Worm (Caenorhabditis elegans): ENCODE measurements around the gene C06E4.1.
"Not testable (repeated sequence)": the region's sequence is repeated elsewhere in the genome, so short reads cannot be mapped to it uniquely, and the experiment has no call there.

The C06E4.1 gene

DNA sequence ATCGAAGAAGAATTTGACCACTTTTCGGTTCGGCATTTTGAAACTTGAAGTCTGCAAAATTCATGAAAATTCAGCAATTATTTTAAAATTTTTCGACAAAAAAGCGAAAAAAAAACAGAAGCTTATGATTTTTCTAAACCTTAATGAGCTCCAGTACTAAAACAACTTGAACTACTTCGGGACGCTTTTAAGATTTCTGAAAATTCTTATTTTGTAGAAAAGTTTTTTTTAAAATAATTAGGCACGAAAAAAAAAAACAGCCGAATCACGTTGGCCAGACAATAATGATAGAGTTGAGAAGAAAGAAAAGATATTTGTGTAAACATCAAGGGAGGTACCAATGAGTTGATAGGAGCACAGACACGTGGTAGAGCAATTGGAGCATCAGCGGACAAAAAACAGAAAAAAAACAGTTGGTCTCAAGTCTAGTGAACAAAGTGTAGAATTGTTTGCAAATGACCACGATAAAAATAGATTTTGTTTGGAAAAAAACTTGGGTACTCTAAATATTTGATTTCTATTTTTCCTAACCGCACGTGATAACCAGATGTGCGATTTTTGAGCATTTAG, 40.8 kb upstream of the C06E4.1 start, which contains the start of gene gstk-2:
gstk-2 (minus strand) TSS at position 51 of the 570 bp plus-strand sequence.
- no peak for TF ChIP-seq hmbx-1 (tag; optimal IDR thresholded peaks at IDR 0.05)

DNA sequence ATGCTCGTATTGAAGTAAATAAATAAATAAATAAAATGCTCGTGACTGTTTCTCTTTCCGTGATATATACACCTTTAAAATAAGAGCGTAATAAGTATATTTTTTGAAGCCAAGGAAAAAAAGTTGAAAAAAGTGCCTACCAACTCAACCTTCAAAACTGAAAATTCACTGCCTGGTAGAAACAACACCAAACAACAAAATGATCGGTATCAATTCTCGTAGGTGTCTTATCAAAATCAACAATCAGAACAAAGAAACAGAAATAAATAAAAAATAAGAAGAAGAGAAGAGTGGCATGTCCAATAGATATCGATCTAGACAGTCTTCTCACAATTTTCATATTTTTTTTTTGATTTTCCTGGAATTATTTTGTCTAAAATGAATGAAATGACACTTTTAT, 39.1 kb upstream of the C06E4.1 start, which contains the start of gene afmd-1:
afmd-1 (plus strand) TSS at position 316 of the 400 bp plus-strand sequence.
- TF ChIP-seq tbx-11 (GFP tag; IDR thresholded peaks at IDR 0.05): no peak
- no peak for TF ChIP-seq B0310.2 (tag; optimal IDR thresholded peaks at IDR 0.05)
- TF ChIP-seq scrt-1 (GFP tag; IDR thresholded peaks at IDR 0.05): no peak
- TF ChIP-seq tbx-37 (GFP tag; conservative IDR thresholded peaks at IDR 0.05): no peak
- no peak for TF ChIP-seq ets-7 (tag; optimal IDR thresholded peaks at IDR 0.05)
- no peak for TF ChIP-seq tra-4 (tag; optimal IDR thresholded peaks at IDR 0.05)
- TF ChIP-seq flt-1 (GFP tag; IDR thresholded peaks at IDR 0.05): no peak
- no peak for TF ChIP-seq ceh-36 (tag; optimal IDR thresholded peaks at IDR 0.05)
- no peak for TF ChIP-seq hmg-4 (GFP tag; optimal IDR thresholded peaks at IDR 0.05)
- TF ChIP-seq ama-1 (optimal IDR thresholded peaks at IDR 0.05): no peak
- TF ChIP-seq F13C5.2 (tag; optimal IDR thresholded peaks at IDR 0.05): no peak
- TF ChIP-seq ceh-13 (GFP tag; optimal IDR thresholded peaks at IDR 0.05): no peak

DNA sequence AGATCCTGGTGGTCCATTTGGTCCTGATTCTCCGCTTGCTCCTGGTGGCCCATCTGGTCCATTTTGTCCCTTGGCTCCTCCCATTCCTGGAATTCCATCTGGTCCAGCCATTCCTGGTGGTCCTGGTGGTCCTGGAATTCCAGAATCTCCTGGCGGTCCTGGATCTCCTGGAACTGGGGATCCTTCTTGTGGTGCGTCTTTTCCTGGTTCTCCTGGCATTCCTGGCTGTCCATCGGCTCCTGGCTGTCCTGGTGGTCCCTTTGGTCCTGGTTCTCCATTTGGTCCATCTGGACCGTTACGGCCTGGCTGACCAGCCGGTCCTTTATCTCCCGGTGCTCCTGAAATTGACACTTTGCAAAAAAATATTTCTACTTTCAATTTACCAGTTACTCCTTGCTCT, 37.5 kb upstream of the C06E4.1 start:
- TF ChIP-seq sea-1 (GFP tag; conservative IDR thresholded peaks at IDR 0.05) (no peak), aly-1 (tag; optimal IDR thresholded peaks at IDR 0.05) (no peak), pes-1 (GFP tag; IDR thresholded peaks at IDR 0.05) (no peak), ceh-13 (GFP tag; optimal IDR thresholded peaks at IDR 0.05) (no peak), F13C5.2 (tag; optimal IDR thresholded peaks at IDR 0.05) (no peak), ceh-36 (tag; optimal IDR thresholded peaks at IDR 0.05) (no peak), scrt-1 (GFP tag; IDR thresholded peaks at IDR 0.05) (no peak), ama-1 (optimal IDR thresholded peaks at IDR 0.05) (no peak), tbx-11 (GFP tag; IDR thresholded peaks at IDR 0.05) (no peak), ets-7 (tag; optimal IDR thresholded peaks at IDR 0.05) (no peak), flt-1 (GFP tag; IDR thresholded peaks at IDR 0.05) (no peak), B0310.2 (tag; optimal IDR thresholded peaks at IDR 0.05) (no peak), hmbx-1 (tag; optimal IDR thresholded peaks at IDR 0.05) (no peak), hnd-1 (tag; optimal IDR thresholded peaks at IDR 0.05) (no peak), hmg-4 (GFP tag; optimal IDR thresholded peaks at IDR 0.05) (no peak), tbx-37 (GFP tag; conservative IDR thresholded peaks at IDR 0.05) (no peak), tra-4 (tag; optimal IDR thresholded peaks at IDR 0.05) (no peak)

- no peak for TF ChIP-seq flt-1 (GFP tag; IDR thresholded peaks at IDR 0.05)
- no peak for TF ChIP-seq hmg-4 (GFP tag; optimal IDR thresholded peaks at IDR 0.05)
- TF ChIP-seq tra-4 (tag; optimal IDR thresholded peaks at IDR 0.05): no peak
- TF ChIP-seq tbx-11 (GFP tag; IDR thresholded peaks at IDR 0.05): no peak
- no peak for TF ChIP-seq F13C5.2 (tag; optimal IDR thresholded peaks at IDR 0.05)
- no peak for TF ChIP-seq aly-1 (tag; optimal IDR thresholded peaks at IDR 0.05)
- TF ChIP-seq pes-1 (GFP tag; IDR thresholded peaks at IDR 0.05): no peak
- TF ChIP-seq ets-7 (tag; optimal IDR thresholded peaks at IDR 0.05): no peak
- no peak for TF ChIP-seq hmbx-1 (tag; optimal IDR thresholded peaks at IDR 0.05)
- TF ChIP-seq tbx-37 (GFP tag; conservative IDR thresholded peaks at IDR 0.05): no peak
- no peak for TF ChIP-seq B0310.2 (tag; optimal IDR thresholded peaks at IDR 0.05)
- TF ChIP-seq ceh-36 (tag; optimal IDR thresholded peaks at IDR 0.05): no peak
- no peak for TF ChIP-seq hnd-1 (tag; optimal IDR thresholded peaks at IDR 0.05)
- TF ChIP-seq ceh-13 (GFP tag; optimal IDR thresholded peaks at IDR 0.05): no peak
Observed at ce11 chrIV:7246553-7246952, 36.5 kb upstream of the C06E4.1 start, which contains the start of gene col-114. TSS of gene col-114 (minus strand) at chrIV:7246653.

DNA sequence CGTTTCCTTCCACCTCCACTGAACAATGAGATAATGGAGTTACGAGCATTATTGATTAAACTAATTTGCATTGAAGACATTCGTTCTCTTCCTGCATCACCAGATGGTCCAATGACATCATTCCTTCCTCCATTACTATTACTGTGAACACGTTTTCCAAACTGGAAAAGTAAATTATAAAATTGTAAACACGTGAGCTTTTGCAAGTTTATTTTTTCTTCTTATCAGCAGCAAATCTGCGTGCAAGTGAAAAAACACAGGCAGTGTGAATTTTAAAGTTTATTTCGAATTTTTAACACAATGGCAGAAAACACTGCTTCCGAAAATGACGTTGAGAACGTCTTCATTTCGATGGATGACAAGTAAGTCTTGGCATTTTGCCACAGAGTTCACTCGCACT, 35.8 kb upstream of the C06E4.1 start, which contains the start of gene D2024.1:
D2024.1 (plus strand) TSS at position 301 of the 400 bp plus-strand sequence.
- TF ChIP-seq hmbx-1 (tag; optimal IDR thresholded peaks at IDR 0.05); pes-1 (GFP tag; IDR thresholded peaks at IDR 0.05); tbx-37 (GFP tag; conservative IDR thresholded peaks at IDR 0.05): not testable (repeated sequence)

DNA sequence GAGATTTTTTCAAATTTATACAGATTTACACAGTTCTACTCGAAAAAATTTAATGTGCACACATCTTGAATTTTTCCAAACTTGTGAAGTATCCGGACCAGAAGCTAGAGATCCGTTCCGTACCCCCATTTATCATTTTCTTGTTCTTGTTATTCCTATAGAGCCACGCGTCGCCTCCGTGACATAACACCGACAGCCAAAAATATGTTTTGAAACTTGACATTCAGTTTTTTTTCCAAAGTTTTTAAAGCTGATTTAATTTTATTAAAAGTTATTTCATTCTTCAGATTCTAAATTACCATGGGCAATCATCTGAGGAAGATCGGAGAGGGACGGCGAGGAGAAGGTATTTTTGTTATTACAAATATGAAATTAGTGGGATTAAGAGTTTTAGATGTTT, 32.9 kb upstream of the C06E4.1 start, which contains the start of gene D2024.18:
D2024.18 (plus strand) TSS at position 301 of the 400 bp plus-strand sequence.
- TF ChIP-seq F13C5.2 (tag; optimal IDR thresholded peaks at IDR 0.05) (no peak), ceh-13 (GFP tag; optimal IDR thresholded peaks at IDR 0.05) (no peak), tbx-11 (GFP tag; IDR thresholded peaks at IDR 0.05) (no peak), hmbx-1 (tag; optimal IDR thresholded peaks at IDR 0.05) (no peak), hmg-4 (GFP tag; optimal IDR thresholded peaks at IDR 0.05) (no peak), scrt-1 (GFP tag; IDR thresholded peaks at IDR 0.05) (no peak), flt-1 (GFP tag; IDR thresholded peaks at IDR 0.05) (no peak), ceh-36 (tag; optimal IDR thresholded peaks at IDR 0.05) (no peak)

- TF ChIP-seq tra-4 (tag; optimal IDR thresholded peaks at IDR 0.05): no peak
Observed at ce11 chrIV:7253271-7253670, 29.8 kb upstream of the C06E4.1 start.

DNA sequence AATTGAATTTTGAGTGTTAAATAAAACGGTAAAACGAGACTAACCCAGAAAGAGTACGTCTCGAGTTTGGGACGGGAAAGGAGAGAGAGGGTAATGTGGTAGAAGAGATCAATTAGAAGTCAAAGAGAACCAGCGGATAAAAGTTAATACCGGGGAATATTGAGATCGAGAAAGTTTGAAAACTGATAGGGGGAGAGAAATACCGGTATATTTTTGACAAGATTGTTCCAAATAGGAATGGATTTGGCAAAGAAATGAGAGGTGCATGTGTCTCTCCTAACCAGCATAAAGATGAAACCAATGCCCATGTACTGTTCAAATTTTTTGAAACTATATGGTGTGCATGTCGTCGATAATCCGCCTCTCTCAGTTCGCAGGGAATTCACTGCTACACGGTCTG, 28.4 kb upstream of the C06E4.1 start, which contains the start of gene C06E4.5:
C06E4.5 (plus strand) TSS at position 301 of the 400 bp plus-strand sequence.
- not testable (repeated sequence) for TF ChIP-seq B0310.2 (tag; optimal IDR thresholded peaks at IDR 0.05); pes-1 (GFP tag; IDR thresholded peaks at IDR 0.05); ets-7 (tag; optimal IDR thresholded peaks at IDR 0.05)

DNA sequence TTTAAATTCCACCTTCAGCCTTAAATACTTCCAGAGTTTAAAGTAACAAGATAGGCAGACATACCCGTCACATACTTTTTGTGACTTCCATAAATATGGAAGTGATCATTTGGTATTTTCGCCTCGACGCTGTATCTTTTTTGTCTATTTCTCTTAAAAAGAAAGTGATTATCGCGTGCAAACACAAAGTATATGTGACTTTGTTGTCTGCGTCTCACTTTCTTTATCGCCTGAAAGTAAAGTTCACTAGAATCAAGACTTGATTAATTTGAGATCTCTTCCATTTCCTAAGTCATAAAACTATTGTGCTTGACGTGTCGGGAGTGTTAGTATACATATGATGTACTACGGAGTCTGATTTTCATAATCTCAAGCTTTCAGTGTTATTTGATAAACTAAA, 24.8 kb upstream of the C06E4.1 start, which contains the start of gene C06E4.6:
C06E4.6 (minus strand) TSS at position 51 of the 400 bp plus-strand sequence.
- TF ChIP-seq ceh-36 (tag; optimal IDR thresholded peaks at IDR 0.05) (no peak), F13C5.2 (tag; optimal IDR thresholded peaks at IDR 0.05) (no peak), ama-1 (optimal IDR thresholded peaks at IDR 0.05) (no peak), pes-1 (GFP tag; IDR thresholded peaks at IDR 0.05) (no peak), flt-1 (GFP tag; IDR thresholded peaks at IDR 0.05) (no peak), scrt-1 (GFP tag; IDR thresholded peaks at IDR 0.05) (no peak), hmbx-1 (tag; optimal IDR thresholded peaks at IDR 0.05) (no peak), ceh-13 (GFP tag; optimal IDR thresholded peaks at IDR 0.05) (no peak), tbx-11 (GFP tag; IDR thresholded peaks at IDR 0.05) (no peak), aly-1 (tag; optimal IDR thresholded peaks at IDR 0.05) (no peak), tra-4 (tag; optimal IDR thresholded peaks at IDR 0.05) (no peak), hmg-4 (GFP tag; optimal IDR thresholded peaks at IDR 0.05) (no peak), ets-7 (tag; optimal IDR thresholded peaks at IDR 0.05) (no peak), tbx-37 (GFP tag; conservative IDR thresholded peaks at IDR 0.05) (no peak), hnd-1 (tag; optimal IDR thresholded peaks at IDR 0.05) (no peak), sea-1 (GFP tag; conservative IDR thresholded peaks at IDR 0.05) (no peak), B0310.2 (tag; optimal IDR thresholded peaks at IDR 0.05) (no peak)
